Worm (Caenorhabditis elegans): ENCODE data around the gene nhr-262.

- TF ChIP-seq W03F9.2 (tag; optimal IDR thresholded peaks at IDR 0.05) (no peak), him-1 (tag; optimal IDR thresholded peaks at IDR 0.05) (no peak)
These were observed 46.8 kb downstream of the nhr-262 start, which contains the start of gene clec-238 for ce11 chrV:16951504-16951903.
